Fruit fly (Drosophila melanogaster): ENCODE results near the gene Imp.

Gene Imp

DNA sequence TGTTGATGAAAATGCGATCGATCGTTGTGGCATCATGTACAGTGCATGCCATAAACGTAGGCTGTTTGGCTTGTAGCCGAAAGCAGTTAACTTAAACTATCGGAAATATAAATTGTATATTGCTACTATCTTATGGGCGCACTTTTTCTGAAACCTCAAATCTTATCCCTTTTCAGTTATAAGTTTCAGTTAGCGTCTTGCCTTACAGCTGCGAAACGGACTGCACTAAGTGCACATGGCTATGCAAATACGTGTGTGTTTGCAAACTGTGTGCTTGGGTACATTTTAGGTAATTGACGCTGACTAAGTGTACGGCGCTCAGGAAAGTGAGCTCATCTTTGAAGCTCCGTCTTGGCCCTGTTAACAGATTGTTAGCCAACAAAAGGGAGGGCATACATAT, 48.4 kb downstream of the Imp start (continued):
- no peak for TF ChIP-seq hth (optimal IDR thresholded peaks at IDR 0.05)
- TF ChIP-seq da (GFP tag; optimal IDR thresholded peaks at IDR 0.05): no peak
- TF ChIP-seq Pdp1 (GFP tag; optimal IDR thresholded peaks at IDR 0.05): peak in 1 of 2 experiments; percentile 23
- peak; percentile 21; the same call in 1 of the 2 replicates for TF ChIP-seq bowl (GFP tag; IDR thresholded peaks at IDR 0.05)
- TF ChIP-seq CG15011 (GFP tag; optimal IDR thresholded peaks at IDR 0.05): no peak
- TF ChIP-seq mam (GFP tag; optimal IDR thresholded peaks at IDR 0.05): peak; percentile 13
- no peak for TF ChIP-seq CG8281 (tag; optimal IDR thresholded peaks at IDR 0.05)
- peak; percentile 58 for TF ChIP-seq Oli (tag; optimal IDR thresholded peaks at IDR 0.05)
- no peak for TF ChIP-seq Nf-YB (GFP tag; optimal IDR thresholded peaks at IDR 0.05)
- no peak for TF ChIP-seq jing (GFP tag; optimal IDR thresholded peaks at IDR 0.05)

DNA sequence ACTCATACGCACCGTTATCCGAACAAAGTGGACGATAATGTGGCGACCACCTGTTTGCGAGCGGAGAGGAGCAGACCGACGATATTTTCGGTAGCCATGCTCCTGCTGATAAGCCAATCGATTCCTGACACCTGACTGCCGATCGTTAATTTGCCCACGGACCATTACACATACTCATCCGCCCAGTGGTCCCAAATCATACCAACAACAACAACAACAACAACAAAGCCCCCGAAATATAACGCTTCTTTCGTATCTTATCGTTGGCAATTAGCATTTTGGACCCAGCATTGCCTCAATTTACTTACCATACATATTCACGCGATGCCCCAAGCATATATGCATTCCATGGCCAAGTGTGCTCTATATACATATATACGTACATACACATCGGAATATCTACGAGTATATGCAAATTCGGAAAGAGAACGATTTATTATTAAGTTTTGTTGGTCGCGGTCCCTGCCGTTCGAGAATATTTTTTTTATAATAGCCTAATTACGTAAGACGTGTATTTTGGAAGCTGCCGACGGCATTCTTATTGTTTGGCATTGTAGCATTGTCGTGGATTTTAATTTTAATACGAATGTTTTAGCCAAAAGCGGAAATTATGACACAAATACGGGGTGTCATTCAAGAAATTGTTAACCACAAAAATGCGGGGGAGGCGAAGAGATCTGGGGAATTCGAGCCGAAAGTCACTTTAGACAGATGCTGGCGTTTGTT, 49.0 kb downstream of the Imp start:
- TF ChIP-seq hth (optimal IDR thresholded peaks at IDR 0.05) (no peak), Pdp1 (GFP tag; optimal IDR thresholded peaks at IDR 0.05) (peak in 1 of 2 experiments; percentile 57), sens (GFP tag) (peak; percentile 60), kah (GFP tag; optimal IDR thresholded peaks at IDR 0.05) (peak; percentile 11), mirr (GFP tag; optimal IDR thresholded peaks at IDR 0.05) (peak; percentile 22), Med (GFP tag) (peak; percentile 48), nau (GFP tag; optimal IDR thresholded peaks at IDR 0.05) (no peak), h (optimal IDR thresholded peaks at IDR 0.05) (no peak), lbe (GFP tag; optimal IDR thresholded peaks at IDR 0.05) (no peak), sug (tag; optimal IDR thresholded peaks at IDR 0.05) (peak; percentile 38), sd (tag; optimal IDR thresholded peaks at IDR 0.05) (peak; percentile 53), exex (tag; optimal IDR thresholded peaks at IDR 0.05) (peak; percentile 87), CG6272 (GFP tag; IDR thresholded peaks at IDR 0.05) (no peak), chinmo (GFP tag; IDR thresholded peaks at IDR 0.05; ENCODE audit: partially characterized antibody) (0 out of 4 replicates have a peak, but pooled peaks have one; percentile 44), CG2116 (GFP tag; optimal IDR thresholded peaks at IDR 0.05) (no peak)

DNA sequence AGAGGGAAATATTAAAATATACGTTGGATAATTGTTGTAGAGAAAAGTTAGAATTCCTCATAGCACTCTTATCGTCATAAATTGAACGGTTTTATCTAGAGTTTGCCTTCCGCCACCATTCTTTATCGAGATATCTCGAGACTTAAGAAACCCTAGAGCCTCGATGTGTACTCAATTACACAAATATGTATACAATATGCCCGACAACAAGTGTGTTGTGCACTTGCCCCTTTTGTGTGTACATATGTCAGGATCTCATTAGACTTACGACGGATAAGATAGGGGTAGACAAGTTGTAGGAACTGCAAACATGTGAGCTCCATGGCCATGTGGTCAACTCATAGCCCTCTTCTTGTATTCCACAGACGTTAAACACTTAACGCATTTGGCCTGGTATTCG, 50.5 kb downstream of the Imp start:
- TF ChIP-seq wek (GFP tag; optimal IDR thresholded peaks at IDR 0.05) (peak; percentile 14), CG15696 (tag; optimal IDR thresholded peaks at IDR 0.05) (peak; percentile 33), gcm (GFP tag; optimal IDR thresholded peaks at IDR 0.05) (peak; percentile 1), ATbp (GFP tag; optimal IDR thresholded peaks at IDR 0.05) (peak; percentile 3), chm (GFP tag; IDR thresholded peaks at IDR 0.05) (0 out of 2 replicates have a peak, but pooled peaks have one; percentile 7), exex (tag; optimal IDR thresholded peaks at IDR 0.05) (peak; percentile 18), CG7839 (tag; optimal IDR thresholded peaks at IDR 0.05) (no peak), CG43689 (GFP tag; IDR thresholded peaks at IDR 0.05) (no peak), sens (GFP tag) (peak; percentile 78), Med (GFP tag) (peak; percentile 35), CG10267 (tag; optimal IDR thresholded peaks at IDR 0.05) (no peak), CG8281 (tag; optimal IDR thresholded peaks at IDR 0.05) (no peak), nom (GFP tag; optimal IDR thresholded peaks at IDR 0.05) (peak; percentile 66), sob (GFP tag; IDR thresholded peaks at IDR 0.05) (no peak), lab (GFP tag; optimal IDR thresholded peaks at IDR 0.05) (peak; percentile 4), Hmr (GFP tag; optimal IDR thresholded peaks at IDR 0.05) (no peak), pros (GFP tag; optimal IDR thresholded peaks at IDR 0.05) (peak; percentile 2), Fer1 (GFP tag; optimal IDR thresholded peaks at IDR 0.05) (no peak), twi (tag; optimal IDR thresholded peaks at IDR 0.05) (peak; percentile 34), CG3407 (GFP tag; optimal IDR thresholded peaks at IDR 0.05) (no peak), Neu2 (GFP tag; optimal IDR thresholded peaks at IDR 0.05; ENCODE audit: borderline replicate concordance) (no peak)
